Worm (Caenorhabditis elegans): ENCODE results near the gene nhr-104.

nhr-104 gene

ce11 chrIV:4749155-4749554, 39.3 kb downstream of the nhr-104 start:
- TF ChIP-seq ztf-11 (tag; optimal IDR thresholded peaks at IDR 0.05) (no peak), lin-11 (tag; optimal IDR thresholded peaks at IDR 0.05) (no peak), sma-9 (GFP tag; optimal IDR thresholded peaks at IDR 0.05) (peak; percentile 4), sma-9 (tag; optimal IDR thresholded peaks at IDR 0.05) (no peak), gmeb-1 (tag; optimal IDR thresholded peaks at IDR 0.05) (no peak)

- TF ChIP-seq mab-5 (tag; optimal IDR thresholded peaks at IDR 0.05) (peak; percentile 38), lsy-2 (tag; optimal IDR thresholded peaks at IDR 0.05) (peak; percentile 59 to 87), nhr-25 (tag; optimal IDR thresholded peaks at IDR 0.05) (peak; percentile 70), nhr-21 (tag; optimal IDR thresholded peaks at IDR 0.05) (peak; percentile 3), blmp-1 (tag; optimal IDR thresholded peaks at IDR 0.05; ENCODE audit: insufficient read depth) (no peak), sma-3 (GFP tag; optimal IDR thresholded peaks at IDR 0.05) (peak; percentile 55), nhr-77 (tag; optimal IDR thresholded peaks at IDR 0.05) (no peak), C34F6.9 (tag; optimal IDR thresholded peaks at IDR 0.05) (peak; percentile 69), unc-39 (tag; optimal IDR thresholded peaks at IDR 0.05) (no peak), lin-13 (GFP tag; optimal IDR thresholded peaks at IDR 0.05) (peak; percentile 67), ceh-82 (tag; optimal IDR thresholded peaks at IDR 0.05) (no peak), mdl-1 (tag; optimal IDR thresholded peaks at IDR 0.05) (peak in 1 of 2 experiments; percentile 16), gmeb-1 (tag; optimal IDR thresholded peaks at IDR 0.05) (peak; percentile 14), snpc-4 (tag; optimal IDR thresholded peaks at IDR 0.05) (no peak), aly-2 (tag; optimal IDR thresholded peaks at IDR 0.05) (no peak), ztf-11 (tag; optimal IDR thresholded peaks at IDR 0.05) (no peak), F13H6.1 (tag; optimal IDR thresholded peaks at IDR 0.05) (peak; percentile 62), dmd-4 (tag; optimal IDR thresholded peaks at IDR 0.05) (no peak), Y55F3AM.14 (GFP tag; optimal IDR thresholded peaks at IDR 0.05) (peak; percentile 39), lin-11 (tag; optimal IDR thresholded peaks at IDR 0.05) (peak; percentile 19), unc-55 (GFP tag; optimal IDR thresholded peaks at IDR 0.05) (peak; percentile 69), nhr-12 (tag; optimal IDR thresholded peaks at IDR 0.05) (no peak), nhr-129 (tag; optimal IDR thresholded peaks at IDR 0.05) (peak; percentile 95), skn-1 (tag; optimal IDR thresholded peaks at IDR 0.05) (no peak), nhr-11 (tag; optimal IDR thresholded peaks at IDR 0.05) (no peak), ztf-4 (tag; optimal IDR thresholded peaks at IDR 0.05) (peak; percentile 74), fos-1 (tag; optimal IDR thresholded peaks at IDR 0.05) (peak; percentile 70), egl-27 (tag; optimal IDR thresholded peaks at IDR 0.05) (no peak), sem-4 (tag; optimal IDR thresholded peaks at IDR 0.05) (peak; percentile 47), nhr-6 (tag; optimal IDR thresholded peaks at IDR 0.05) (peak; percentile 22), sma-9 (GFP tag; optimal IDR thresholded peaks at IDR 0.05) (peak; percentile 80), sma-9 (tag; optimal IDR thresholded peaks at IDR 0.05) (no peak), ama-1 (optimal IDR thresholded peaks at IDR 0.05) (peak; percentile 71), crh-2 (tag; optimal IDR thresholded peaks at IDR 0.05) (peak; percentile 61)
Measured at ce11 chrIV:4748408-4749105, 39.9 kb downstream of the nhr-104 start, which contains the start of gene cyc-2.1. Gene cyc-2.1 (minus strand): TSS chrIV:4749012.

- TF ChIP-seq ztf-11 (tag; optimal IDR thresholded peaks at IDR 0.05) (no peak), lsy-2 (tag; optimal IDR thresholded peaks at IDR 0.05) (peak; percentile 29 to 56), crh-2 (tag; optimal IDR thresholded peaks at IDR 0.05) (no peak), C34F6.9 (tag; optimal IDR thresholded peaks at IDR 0.05) (no peak), sma-3 (GFP tag; optimal IDR thresholded peaks at IDR 0.05) (no peak), egl-27 (tag; optimal IDR thresholded peaks at IDR 0.05) (no peak), unc-62 (GFP tag; optimal IDR thresholded peaks at IDR 0.05) (no peak), unc-55 (GFP tag; optimal IDR thresholded peaks at IDR 0.05) (no peak), elt-3 (tag; optimal IDR thresholded peaks at IDR 0.05) (no peak), mbf-1 (tag; optimal IDR thresholded peaks at IDR 0.05) (no peak), zag-1 (tag; optimal IDR thresholded peaks at IDR 0.05) (no peak), lin-11 (tag; optimal IDR thresholded peaks at IDR 0.05) (no peak), fos-1 (tag; optimal IDR thresholded peaks at IDR 0.05) (no peak), nhr-10 (tag; optimal IDR thresholded peaks at IDR 0.05) (no peak), unc-39 (tag; optimal IDR thresholded peaks at IDR 0.05) (no peak), F13H6.1 (tag; optimal IDR thresholded peaks at IDR 0.05) (no peak), nhr-21 (tag; optimal IDR thresholded peaks at IDR 0.05) (no peak), nhr-6 (tag; optimal IDR thresholded peaks at IDR 0.05) (no peak), R02D3.7 (tag; optimal IDR thresholded peaks at IDR 0.05) (no peak), ama-1 (optimal IDR thresholded peaks at IDR 0.05) (peak; percentile 63), nhr-129 (tag; optimal IDR thresholded peaks at IDR 0.05) (peak; percentile 16), peb-1 (tag; optimal IDR thresholded peaks at IDR 0.05) (no peak), Y55F3AM.14 (GFP tag; optimal IDR thresholded peaks at IDR 0.05) (no peak), lin-13 (GFP tag; optimal IDR thresholded peaks at IDR 0.05) (peak; percentile 9), sem-4 (tag; optimal IDR thresholded peaks at IDR 0.05) (no peak), nhr-23 (tag; optimal IDR thresholded peaks at IDR 0.05) (no peak), dmd-4 (tag; optimal IDR thresholded peaks at IDR 0.05) (no peak), sma-9 (GFP tag; optimal IDR thresholded peaks at IDR 0.05) (no peak), sma-9 (tag; optimal IDR thresholded peaks at IDR 0.05) (no peak)
Measured at ce11 chrIV:4747553-4747952, 40.9 kb downstream of the nhr-104 start, which contains the start of gene tctn-1. Gene tctn-1 (minus strand): TSS chrIV:4747832.

Measured in whole organism, L2 larva.